Worm (Caenorhabditis elegans) whole organism, dauer: Measurements from ENCODE around the gene mps-1.

Experiments used
- unc-62 ChIP-seq: sonication (generic microtip); optimal IDR thresholded peaks from 2 replicates; lab custom pipeline; 2017; ENCODE audit warnings: missing biosample characterization, missing genetic modification reagents, missing genetic modification characterization

The mps-1 gene

ce11 chrII:6294261-6294660, at the start of gene mps-1:
Gene mps-1 (minus strand): TSS chrII:6294361.
- no peak for TF ChIP-seq unc-62 (GFP tag; lab: Kevin White, UChicago)

- no peak for TF ChIP-seq unc-62 (GFP tag; lab: Kevin White, UChicago)
Observed at ce11 chrII:6343893-6344292, 49.7 kb upstream of the mps-1 start, which contains the start of gene txt-18. Gene txt-18 (plus strand): TSS chrII:6344072.

- TF ChIP-seq unc-62 (GFP tag; lab: Kevin White, UChicago) = no peak
Observed at ce11 chrII:6342455-6342854, 48.3 kb upstream of the mps-1 start.

- TF ChIP-seq unc-62 (GFP tag; lab: Kevin White, UChicago) = no peak
Observed at ce11 chrII:6341076-6341475, 46.9 kb upstream of the mps-1 start.

- TF ChIP-seq unc-62 (GFP tag; lab: Kevin White, UChicago) = no peak
Observed at ce11 chrII:6339948-6340347, 45.8 kb upstream of the mps-1 start, which contains the start of gene C32D5.7. Gene C32D5.7 (minus strand): TSS chrII:6340048.

DNA sequence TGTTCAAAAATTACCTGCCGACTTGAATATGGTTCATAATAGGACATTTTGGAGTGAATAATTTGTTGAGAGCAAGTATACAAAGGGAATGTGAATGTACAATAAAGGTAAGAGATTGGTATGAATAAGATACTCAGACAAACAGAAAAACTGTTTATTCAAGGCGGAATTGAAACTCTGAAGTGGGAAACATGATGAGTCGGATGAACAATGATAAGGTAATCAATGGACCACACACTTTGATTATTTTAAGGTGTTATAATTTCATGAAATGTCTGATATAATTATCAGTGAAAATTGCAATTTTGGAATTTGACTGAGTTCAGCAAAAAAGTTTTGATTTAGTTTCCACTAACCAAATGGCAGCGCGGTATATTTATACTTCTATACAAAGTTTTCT, 45.4 kb upstream of the mps-1 start:
- no peak for TF ChIP-seq unc-62 (GFP tag; lab: Kevin White, UChicago)

- no peak for TF ChIP-seq unc-62 (GFP tag; lab: Kevin White, UChicago)
Observed at ce11 chrII:6335358-6335757, 41.2 kb upstream of the mps-1 start, which contains the start of gene C32D5.14. Gene C32D5.14 (plus strand): TSS chrII:6335488.

ce11 chrII:6334745-6335260, 40.6 kb upstream of the mps-1 start:
- TF ChIP-seq unc-62 (GFP tag; lab: Kevin White, UChicago) = no peak

DNA sequence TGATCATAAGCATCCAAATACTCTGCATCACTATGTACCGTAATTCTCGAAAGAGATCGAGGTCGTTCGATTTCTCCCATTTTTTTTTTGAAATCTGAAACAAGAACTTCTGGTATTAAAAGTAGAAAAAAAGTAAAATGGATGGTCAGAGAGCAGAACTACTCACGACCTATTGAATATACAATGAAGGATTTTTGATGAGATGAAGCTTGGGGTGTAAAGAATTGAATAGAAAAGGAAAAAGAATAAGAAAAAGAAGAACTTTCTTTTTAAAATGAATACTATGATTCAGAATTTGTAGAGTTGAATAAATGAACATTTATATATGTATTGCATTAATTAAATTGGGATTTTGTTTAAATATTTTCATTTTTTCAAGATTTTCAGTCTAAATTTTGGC, 39.7 kb upstream of the mps-1 start, which contains the start of gene ttc-39B:
ttc-39B (minus strand) TSS at position 101 of the 400 bp plus-strand sequence.
- TF ChIP-seq unc-62 (GFP tag; lab: Kevin White, UChicago) = no peak

DNA sequence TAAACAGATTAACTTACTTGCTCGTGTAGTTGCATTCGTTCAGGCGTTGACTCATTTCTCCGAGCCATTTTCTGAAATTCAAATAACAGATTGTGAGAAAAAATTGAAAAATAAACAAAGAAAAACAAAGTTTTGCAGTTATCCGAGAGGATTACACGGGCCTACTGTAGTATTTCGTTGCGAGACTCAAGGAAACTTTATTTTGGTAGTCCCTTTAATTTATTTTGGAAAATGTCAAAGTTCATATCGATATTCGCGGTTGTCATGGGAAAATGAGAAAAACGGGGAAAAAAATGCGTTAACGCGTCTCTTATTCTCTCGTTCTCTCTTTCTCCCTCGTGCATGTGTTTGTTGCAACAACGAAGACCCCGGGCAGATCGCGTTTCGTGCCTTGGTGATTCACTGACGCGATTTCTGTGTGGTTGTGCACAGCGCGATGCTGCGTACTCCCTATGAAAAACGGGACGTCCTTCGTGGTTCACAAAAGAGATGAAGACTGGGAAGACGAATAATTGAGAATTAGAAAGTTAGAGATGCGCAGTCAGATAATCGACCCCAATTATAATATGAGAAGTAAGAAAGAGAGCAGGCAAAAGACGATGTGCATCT, 37.2 kb upstream of the mps-1 start, which contains the start of gene set-4:
set-4 (minus strand) TSS at position 120 of the 609 bp plus-strand sequence.
- TF ChIP-seq unc-62 (GFP tag; lab: Kevin White, UChicago) = no peak

DNA sequence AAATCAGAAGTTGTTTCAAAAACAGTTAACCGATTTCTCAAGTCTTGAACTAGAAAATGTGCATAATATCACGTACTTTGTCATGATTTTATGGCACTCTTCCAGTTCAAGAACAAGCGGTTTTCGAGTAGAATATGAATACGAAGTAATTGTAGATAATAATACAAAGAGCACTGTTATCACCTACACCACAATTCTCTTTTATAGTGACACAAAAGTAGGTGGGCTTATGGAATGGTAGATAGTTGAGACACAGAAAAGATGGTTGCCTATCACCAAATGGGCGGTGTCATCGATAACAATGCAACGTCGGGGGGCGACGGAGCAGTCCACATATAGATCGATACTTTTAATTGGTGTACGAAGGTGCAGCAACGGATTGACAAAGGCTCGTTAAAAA, 34.5 kb upstream of the mps-1 start:
- no peak for TF ChIP-seq unc-62 (GFP tag; lab: Kevin White, UChicago)

- no peak for TF ChIP-seq unc-62 (GFP tag; lab: Kevin White, UChicago)
Observed at ce11 chrII:6327317-6327716, 33.2 kb upstream of the mps-1 start.

- TF ChIP-seq unc-62 (GFP tag; lab: Kevin White, UChicago) = no peak
Observed at ce11 chrII:6324086-6324485, 29.9 kb upstream of the mps-1 start, which contains the start of gene sma-6. Gene sma-6 (plus strand): TSS chrII:6324484.

- TF ChIP-seq unc-62 (GFP tag; lab: Kevin White, UChicago) = no peak
Observed at ce11 chrII:6322979-6323378, 28.8 kb upstream of the mps-1 start, which contains the start of gene C32D5.4. Gene C32D5.4 (minus strand): TSS chrII:6323079.

ce11 chrII:6322081-6322480, 27.9 kb upstream of the mps-1 start:
- TF ChIP-seq unc-62 (GFP tag; lab: Kevin White, UChicago) = no peak

- TF ChIP-seq unc-62 (GFP tag; lab: Kevin White, UChicago) = no peak
Observed at ce11 chrII:6320655-6321388, 26.7 kb upstream of the mps-1 start, which contains the start of gene efr-3. Gene efr-3 (minus strand): TSS chrII:6321159.
